Fruit fly (Drosophila melanogaster) whole organism, embryonic: ENCODE results near the gene Mgat3.
A peak's percentile ranks its signal among the peaks of the same experiment; 100 is the strongest.

Source experiments
- Abd-B ChIP-seq: fragments of 200-800 bp; sonication (Bioruptor generic); optimal IDR thresholded peaks from 2 replicates; lab custom pipeline; 2018; ENCODE audit warnings: missing biosample characterization, mild to moderate bottlenecking, missing genetic modification characterization, moderate library complexity
- Atf6 ChIP-seq: fragments of 200-800 bp; sonication (Bioruptor generic); IDR thresholded peaks from 2 replicates; pipeline ENCODE4 v1.3.6; 2022; ENCODE audit warnings: missing biosample characterization, missing genetic modification characterization
- Bdp1 ChIP-seq: fragments of 200-800 bp; sonication (Bioruptor generic); optimal IDR thresholded peaks from 3 replicates; lab custom pipeline; 2016; ENCODE audit warnings: missing biosample characterization, missing genetic modification characterization
- CG10274 ChIP-seq: fragments of 200-800 bp; sonication (Bioruptor generic); optimal IDR thresholded peaks from 3 replicates; lab custom pipeline; 2017; ENCODE audit warnings: missing biosample characterization, mild to moderate bottlenecking, missing genetic modification characterization
- CG10462 ChIP-seq: fragments of 200-800 bp; sonication (Bioruptor generic); optimal IDR thresholded peaks from 2 replicates; lab custom pipeline; 2016; ENCODE audit warnings: missing biosample characterization, missing genetic modification characterization
- CG12299 ChIP-seq: fragments of 200-800 bp; sonication (Bioruptor generic); optimal IDR thresholded peaks from 2 replicates; lab custom pipeline; 2018; ENCODE audit warnings: missing biosample characterization, mild to moderate bottlenecking, missing genetic modification characterization
- CG1233 ChIP-seq: fragments of 200-800 bp; sonication (Bioruptor generic); optimal IDR thresholded peaks from 4 replicates; lab custom pipeline; 2018; ENCODE audit warnings: missing biosample characterization, mild to moderate bottlenecking, missing genetic modification characterization
- CG12391 ChIP-seq: fragments of 200-800 bp; sonication (Bioruptor generic); optimal IDR thresholded peaks from 3 replicates; lab custom pipeline; 2018; ENCODE audit warnings: missing biosample characterization, mild to moderate bottlenecking, missing genetic modification characterization, moderate library complexity
- CG14965 ChIP-seq: fragments of 200-800 bp; sonication (Bioruptor generic); optimal IDR thresholded peaks from 2 replicates; lab custom pipeline; 2016; ENCODE audit warnings: missing biosample characterization, missing genetic modification characterization, borderline replicate concordance
- CG1602 ChIP-seq: fragments of 200-800 bp; sonication (Bioruptor generic); optimal IDR thresholded peaks from 3 replicates; lab custom pipeline; 2016; ENCODE audit warnings: missing biosample characterization, missing genetic modification characterization
- CG1603 ChIP-seq: fragments of 200-800 bp; sonication (Bioruptor generic); optimal IDR thresholded peaks from 2 replicates; lab custom pipeline; 2019; ENCODE audit warnings: missing biosample characterization, mild to moderate bottlenecking, missing genetic modification characterization, moderate library complexity
- CG16779 ChIP-seq: fragments of 200-800 bp; sonication (Bioruptor generic); IDR thresholded peaks from 2 replicates; pipeline ENCODE4 v1.3.6; 2022; ENCODE audit warnings: missing biosample characterization, missing genetic modification characterization
- CG18262 ChIP-seq: fragments of 200-800 bp; optimal IDR thresholded peaks from 3 replicates; lab custom pipeline; 2019; ENCODE audit warnings: missing biosample characterization, mild to moderate bottlenecking, missing genetic modification characterization, moderate library complexity
- CG3407 ChIP-seq: fragments of 200-800 bp; sonication (Bioruptor generic); optimal IDR thresholded peaks from 2 replicates; lab custom pipeline; 2018; ENCODE audit warnings: missing biosample characterization, mild to moderate bottlenecking, missing genetic modification characterization
- CG34376 ChIP-seq: fragments of 200-800 bp; sonication (Bioruptor generic); optimal IDR thresholded peaks from 2 replicates; lab custom pipeline; 2018; ENCODE audit warnings: missing biosample characterization, mild to moderate bottlenecking, missing genetic modification characterization
- CG7556 ChIP-seq: fragments of 200-800 bp; sonication (Bioruptor generic); optimal IDR thresholded peaks from 2 replicates; lab custom pipeline; 2017; ENCODE audit warnings: missing biosample characterization, mild to moderate bottlenecking, missing genetic modification characterization
- CG7745 ChIP-seq: fragments of 200-800 bp; sonication (Bioruptor generic); optimal IDR thresholded peaks from 2 replicates; lab custom pipeline; 2018; ENCODE audit warnings: missing biosample characterization, mild to moderate bottlenecking, missing genetic modification characterization, moderate library complexity
- Dbx ChIP-seq: fragments of 200-800 bp; sonication (Bioruptor generic); IDR thresholded peaks from 3 replicates; pipeline ENCODE4 v1.3.6; 2022; ENCODE audit warnings: missing biosample characterization, missing genetic modification characterization
- Dek ChIP-seq: fragments of 200-800 bp; sonication (Bioruptor generic); optimal IDR thresholded peaks from 3 replicates; lab custom pipeline; 2019; ENCODE audit warnings: missing biosample characterization, mild to moderate bottlenecking, missing genetic modification characterization, moderate library complexity
- Dip3 ChIP-seq: fragments of 200-800 bp; sonication (Bioruptor generic); optimal IDR thresholded peaks from 3 replicates; lab custom pipeline; 2016; ENCODE audit warnings: missing biosample characterization, missing genetic modification characterization
- Ets97D ChIP-seq: fragments of 200-800 bp; sonication (Bioruptor generic); optimal IDR thresholded peaks from 3 replicates; lab custom pipeline; 2016; ENCODE audit warnings: missing biosample characterization, missing genetic modification characterization
- HmgD ChIP-seq: fragments of 200-800 bp; sonication (Bioruptor generic); optimal IDR thresholded peaks from 3 replicates; lab custom pipeline; 2016; ENCODE audit warnings: missing biosample characterization, missing genetic modification characterization
- Jarid2 ChIP-seq: fragments of 200-800 bp; sonication (Bioruptor generic); optimal IDR thresholded peaks from 3 replicates; lab custom pipeline; 2017; ENCODE audit warnings: mild to moderate bottlenecking, missing biosample characterization, missing genetic modification reagents, missing genetic modification characterization
- NC2α ChIP-seq: fragments of 200-800 bp; sonication (Bioruptor generic); optimal IDR thresholded peaks from 2 replicates; lab custom pipeline; 2016; ENCODE audit warnings: missing biosample characterization, missing genetic modification characterization
- Rfx ChIP-seq: fragments of 200-800 bp; sonication (Bioruptor generic); IDR thresholded peaks from 2 replicates; pipeline ENCODE4 v1.3.6; 2022; ENCODE audit warnings: missing biosample characterization, missing genetic modification characterization
- Trl ChIP-seq, 3 experiments: fragments of >200 bp in 2 of 3; fragments of 200-800 bp in 1 of 3; sonication (Bioruptor generic) in 1 of 3; optimal IDR thresholded peaks; 2 replicates in 1 of 3; 3 replicates in 2 of 3; lab custom pipeline; 2016 to 2017; ENCODE audit warnings: missing biosample characterization in 1 of 3, missing genetic modification characterization in 1 of 3
- aop ChIP-seq: fragments of 200-800 bp; sonication (Bioruptor generic); IDR thresholded peaks from 2 replicates; pipeline ENCODE4 v1.3.6; 2022; ENCODE audit warnings: missing biosample characterization, missing genetic modification characterization
- ap ChIP-seq: fragments of 200-800 bp; sonication (Bioruptor generic); IDR thresholded peaks from 2 replicates; pipeline ENCODE4 v1.3.6; 2022; ENCODE audit warnings: missing biosample characterization, missing genetic modification characterization
- br ChIP-seq: fragments of >200 bp; optimal IDR thresholded peaks from 2 replicates; lab custom pipeline; 2017
- caup ChIP-seq: fragments of 200-800 bp; sonication (Bioruptor generic); optimal IDR thresholded peaks from 3 replicates; lab custom pipeline; 2017; ENCODE audit warnings: missing biosample characterization, mild to moderate bottlenecking, missing genetic modification characterization, moderate library complexity; ENCODE audit not compliant: severe bottlenecking
- esg ChIP-seq: fragments of 200-800 bp; sonication (Bioruptor generic); conservative IDR thresholded peaks from 2 replicates; pipeline ENCODE4 v1.3.6; 2022; ENCODE audit warnings: missing biosample characterization, missing genetic modification characterization
- grn ChIP-seq: fragments of 200-800 bp; sonication (Bioruptor generic); optimal IDR thresholded peaks from 3 replicates; lab custom pipeline; 2017; ENCODE audit warnings: missing biosample characterization, missing genetic modification characterization
- gsb ChIP-seq: fragments of 200-800 bp; sonication (Bioruptor generic); IDR thresholded peaks from 2 replicates; pipeline ENCODE4 v1.3.6; 2022; ENCODE audit warnings: missing biosample characterization, missing genetic modification characterization
- gt ChIP-seq: fragments of 200-800 bp; sonication (Bioruptor generic); IDR thresholded peaks from 2 replicates; pipeline ENCODE4 v1.3.6; 2022; ENCODE audit warnings: missing biosample characterization, missing genetic modification characterization
- ind ChIP-seq: fragments of 200-800 bp; sonication (Bioruptor generic); optimal IDR thresholded peaks from 3 replicates; lab custom pipeline; 2016; ENCODE audit warnings: missing biosample characterization, missing genetic modification characterization
- jigr1 ChIP-seq: fragments of 200-800 bp; sonication (Bioruptor generic); IDR thresholded peaks from 3 replicates; pipeline ENCODE4 v1.3.6; 2022; ENCODE audit warnings: missing biosample characterization, missing genetic modification characterization
- lilli ChIP-seq: fragments of 200-800 bp; sonication (Bioruptor generic); optimal IDR thresholded peaks from 3 replicates; lab custom pipeline; 2016; ENCODE audit warnings: missing biosample characterization, missing genetic modification characterization
- nom ChIP-seq: fragments of 200-800 bp; sonication (Bioruptor generic); optimal IDR thresholded peaks from 2 replicates; lab custom pipeline; 2017; ENCODE audit warnings: missing biosample characterization, missing genetic modification characterization, mild to moderate bottlenecking, moderate library complexity, missing genetic modification reagents
- odd ChIP-seq: fragments of 200-800 bp; sonication (Bioruptor generic); optimal IDR thresholded peaks from 2 replicates; lab custom pipeline; 2017; ENCODE audit warnings: missing biosample characterization, mild to moderate bottlenecking, missing genetic modification characterization
- org-1 ChIP-seq: fragments of 200-800 bp; sonication (Bioruptor generic); optimal IDR thresholded peaks from 2 replicates; lab custom pipeline; 2017; ENCODE audit warnings: missing biosample characterization, missing genetic modification characterization
- sisA ChIP-seq: fragments of 200-800 bp; sonication (Bioruptor generic); IDR thresholded peaks from 2 replicates; pipeline ENCODE4 v1.3.6; 2022; ENCODE audit warnings: missing biosample characterization, missing genetic modification characterization
- slbo ChIP-seq: fragments of 200-800 bp; sonication (Bioruptor generic); IDR thresholded peaks from 2 replicates; pipeline ENCODE4 v1.3.6; 2022; ENCODE audit warnings: missing biosample characterization, missing genetic modification characterization
- sna ChIP-seq: fragments of 200-800 bp; sonication (Bioruptor generic); IDR thresholded peaks from 2 replicates; pipeline ENCODE4 v1.3.6; 2022; ENCODE audit warnings: missing biosample characterization, missing genetic modification characterization; ENCODE audit not compliant: partially characterized antibody
- stwl ChIP-seq: fragments of 200-800 bp; sonication (Bioruptor generic); optimal IDR thresholded peaks from 3 replicates; lab custom pipeline; 2018; ENCODE audit warnings: missing biosample characterization, mild to moderate bottlenecking, missing genetic modification characterization, moderate library complexity
- tna ChIP-seq: fragments of 200-800 bp; sonication (Bioruptor generic); IDR thresholded peaks from 2 replicates; pipeline ENCODE4 v1.3.6; 2022; ENCODE audit warnings: missing biosample characterization, missing genetic modification characterization; ENCODE audit not compliant: partially characterized antibody
- trem ChIP-seq: fragments of 200-800 bp; optimal IDR thresholded peaks from 3 replicates; lab custom pipeline; 2019; ENCODE audit warnings: missing biosample characterization, mild to moderate bottlenecking, missing genetic modification characterization, moderate library complexity
- usp ChIP-seq: fragments of >200 bp; optimal IDR thresholded peaks from 2 replicates; lab custom pipeline; 2017; ENCODE audit warnings: missing biosample characterization, missing genetic modification characterization
- vfl ChIP-seq: fragments of 200-800 bp; sonication (Bioruptor generic); optimal IDR thresholded peaks from 2 replicates; lab custom pipeline; 2016; ENCODE audit warnings: missing biosample characterization, missing genetic modification characterization
- wor ChIP-seq: fragments of 200-800 bp; sonication (Bioruptor generic); IDR thresholded peaks from 2 replicates; pipeline ENCODE4 v1.3.6; 2022; ENCODE audit warnings: missing biosample characterization, missing genetic modification characterization
- zen ChIP-seq: fragments of 200-800 bp; sonication (Bioruptor generic); optimal IDR thresholded peaks from 3 replicates; lab custom pipeline; 2018; ENCODE audit warnings: missing biosample characterization, mild to moderate bottlenecking, missing genetic modification characterization, moderate library complexity
- zfh1 ChIP-seq: fragments of 200-800 bp; sonication (Bioruptor generic); IDR thresholded peaks from 3 replicates; pipeline ENCODE4 v1.3.6; 2022; ENCODE audit warnings: missing biosample characterization, missing genetic modification characterization

The Mgat3 gene

dm6 chr2L:13222225-13222648, 39.8 kb upstream of the Mgat3 start, which contains the start of the genes Ski6 and CG16812 (continued):
- TF ChIP-seq slbo (GFP tag; lab: Robert Waterston, UW): peak; percentile 77
- no peak for TF ChIP-seq br
- TF ChIP-seq CG1233 (GFP tag; lab: Kevin White, UChicago): peak; percentile 25
- TF ChIP-seq NC2α: no peak
- TF ChIP-seq aop: no peak
- TF ChIP-seq jigr1 (GFP tag; lab: Robert Waterston, UW): no peak
- peak; percentile 44 for TF ChIP-seq CG1603 (tag; lab: Kevin White, UChicago)
- TF ChIP-seq nom (GFP tag; lab: Kevin White, UChicago): no peak
- TF ChIP-seq grn (GFP tag; lab: Kevin White, UChicago): no peak
- TF ChIP-seq Atf6 (GFP tag; lab: Robert Waterston, UW): peak; percentile 66
- TF ChIP-seq CG7745 (tag; lab: Kevin White, UChicago): no peak
- TF ChIP-seq CG12299 (tag; lab: Kevin White, UChicago): peak; percentile 65
- peak; percentile 40 for TF ChIP-seq CG10462 (GFP tag; lab: Kevin White, UChicago)
- TF ChIP-seq CG34376 (GFP tag; lab: Kevin White, UChicago): no peak
- TF ChIP-seq zfh1 (GFP tag; lab: Robert Waterston, UW): peak; percentile 71; the same call in 2 of the 3 replicates
- no peak for TF ChIP-seq org-1 (GFP tag; lab: Kevin White, UChicago)
- TF ChIP-seq odd (GFP tag; lab: Kevin White, UChicago): no peak
- TF ChIP-seq lilli (GFP tag; lab: Kevin White, UChicago): peak; percentile 77
- TF ChIP-seq Jarid2: no peak
- no peak for TF ChIP-seq HmgD
- peak; percentile 60 for TF ChIP-seq CG1602
- peak; percentile 65 for TF ChIP-seq CG7556 (GFP tag; lab: Kevin White, UChicago)
- TF ChIP-seq Trl (optimal IDR thresholded peaks at IDR 0.05; lab: Kevin White, UChicago): no peak
- TF ChIP-seq Trl (GFP tag; optimal IDR thresholded peaks at IDR 0.05; lab: Kevin White, UChicago): peak; percentile 10
- TF ChIP-seq sna (GFP tag; lab: Robert Waterston, UW): 0 out of 2 replicates have a peak, but pooled peaks have one; percentile 21
- TF ChIP-seq wor (GFP tag; lab: Robert Waterston, UW): no peak
- peak; percentile 72 for TF ChIP-seq ind (GFP tag; lab: Kevin White, UChicago)
- TF ChIP-seq Rfx (GFP tag; lab: Robert Waterston, UW): peak; percentile 73
- TF ChIP-seq Ets97D (GFP tag; lab: Kevin White, UChicago): peak; percentile 45
- peak; percentile 30 for TF ChIP-seq Dip3 (GFP tag; lab: Kevin White, UChicago)
- TF ChIP-seq esg (GFP tag; lab: Robert Waterston, UW): peak; percentile 43
- peak; percentile 76 for TF ChIP-seq CG18262 (tag; lab: Kevin White, UChicago)
- TF ChIP-seq CG3407 (GFP tag; lab: Kevin White, UChicago): peak; percentile 34
- no peak for TF ChIP-seq gsb (GFP tag; lab: Robert Waterston, UW)
- no peak for TF ChIP-seq tna (GFP tag; lab: Robert Waterston, UW)
- peak; percentile 50 for TF ChIP-seq Abd-B (GFP tag; lab: Kevin White, UChicago)
- TF ChIP-seq caup (GFP tag; lab: Kevin White, UChicago): no peak
- TF ChIP-seq Bdp1 (GFP tag; lab: Kevin White, UChicago): no peak
- peak; percentile 89 for TF ChIP-seq trem
- TF ChIP-seq CG14965 (GFP tag; lab: Kevin White, UChicago): no peak
- TF ChIP-seq Dbx (GFP tag; lab: Robert Waterston, UW): peak; percentile 68
- peak; percentile 79 for TF ChIP-seq stwl
- peak; percentile 70 for TF ChIP-seq Dek (tag; lab: Kevin White, UChicago)
- TF ChIP-seq CG10274: no peak
- TF ChIP-seq sisA: 0 out of 2 replicates have a peak, but pooled peaks have one; percentile 16
- TF ChIP-seq zen (tag; lab: Kevin White, UChicago): peak; percentile 83
- peak; percentile 89 for TF ChIP-seq CG12391
- no peak for TF ChIP-seq gt (GFP tag; lab: Robert Waterston, UW)
- TF ChIP-seq CG16779 (GFP tag; lab: Robert Waterston, UW): peak; percentile 23; the same call in 1 of the 2 replicates
- TF ChIP-seq usp (GFP tag; lab: Kevin White, UChicago): no peak
- no peak for TF ChIP-seq ap
- peak; percentile 10 for TF ChIP-seq vfl
